Worm (Caenorhabditis elegans) whole organism, midembryonic: ENCODE measurements around the gene R10D12.8.

Source experiments
- T22C8.4 ChIP-seq: fragments of 200-800 bp; sonication (Bioruptor generic); IDR thresholded peaks from 2 replicates; pipeline ENCODE4 v1.3.6; 2022; ENCODE audit warnings: missing genetic modification characterization, missing compliant biosample characterization
- cog-1 ChIP-seq: sonication (generic microtip); optimal IDR thresholded peaks from 2 replicates; lab custom pipeline; 2016; ENCODE audit warnings: missing genetic modification characterization, missing compliant biosample characterization
- flt-1 ChIP-seq: fragments of 200-800 bp; sonication (Bioruptor generic); IDR thresholded peaks from 2 replicates; pipeline ENCODE4 v1.3.6; 2022; ENCODE audit warnings: missing genetic modification characterization, missing compliant biosample characterization
- klf-2 ChIP-seq: fragments of 200-800 bp; sonication (Bioruptor generic); conservative IDR thresholded peaks from 2 replicates; pipeline ENCODE4 v1.3.6; 2022; ENCODE audit warnings: missing genetic modification reagents, missing genetic modification characterization, missing compliant biosample characterization
- med-1 ChIP-seq: sonication (generic microtip); optimal IDR thresholded peaks from 2 replicates; lab custom pipeline; 2017; ENCODE audit warnings: missing genetic modification characterization, mild to moderate bottlenecking, missing compliant biosample characterization, antibody characterized with exemption, missing genetic modification reagents; ENCODE audit not compliant: insufficient read depth
- ref-1 ChIP-seq: fragments of 200-800 bp; sonication (Bioruptor generic); conservative IDR thresholded peaks from 2 replicates; pipeline ENCODE4 v1.3.6; 2022; ENCODE audit warnings: missing genetic modification reagents, missing genetic modification characterization, missing compliant biosample characterization
- tab-1 ChIP-seq: fragments of 200-800 bp; sonication (Bioruptor generic); IDR thresholded peaks from 2 replicates; pipeline ENCODE4 v1.3.6; 2022; ENCODE audit warnings: missing genetic modification characterization, missing compliant biosample characterization
- ztf-23 ChIP-seq: fragments of 200-800 bp; sonication (Bioruptor generic); IDR thresholded peaks from 2 replicates; pipeline ENCODE4 v1.3.6; 2022; ENCODE audit warnings: missing genetic modification reagents, missing genetic modification characterization, missing compliant biosample characterization
- ztf-29 ChIP-seq: fragments of 200-800 bp; sonication (Bioruptor generic); IDR thresholded peaks from 2 replicates; pipeline ENCODE4 v1.3.6; 2022; ENCODE audit warnings: missing genetic modification reagents, missing genetic modification characterization, missing compliant biosample characterization

ce11 chrV:13918341-13918740 lies 34.8 kb downstream of the R10D12.8 start, which contains the start of gene str-250:
- no peak for TF ChIP-seq ztf-23
- TF ChIP-seq ref-1 (GFP tag; lab: Robert Waterston, UW), result no peak
- no peak for TF ChIP-seq med-1 (GFP tag; lab: Kevin White, UChicago)
- no peak for TF ChIP-seq tab-1 (GFP tag; lab: Robert Waterston, UW)
- no peak for TF ChIP-seq ztf-29
- no peak for TF ChIP-seq klf-2 (GFP tag; lab: Robert Waterston, UW)
- no peak for TF ChIP-seq flt-1 (GFP tag; lab: Robert Waterston, UW)
- TF ChIP-seq cog-1 (tag; lab: Kevin White, UChicago), result no peak
- no peak for TF ChIP-seq T22C8.4 (GFP tag; lab: Robert Waterston, UW)
